Worm (Caenorhabditis elegans) whole organism, midembryonic: ENCODE results near the gene T19D2.3.

ENCODE experiments used
- T22C8.4 ChIP-seq: fragments of 200-800 bp; sonication (Bioruptor generic); IDR thresholded peaks from 2 replicates; pipeline ENCODE4 v1.3.6; 2022; ENCODE audit warnings: missing genetic modification characterization, missing compliant biosample characterization
- cog-1 ChIP-seq: sonication (generic microtip); optimal IDR thresholded peaks from 2 replicates; lab custom pipeline; 2016; ENCODE audit warnings: missing genetic modification characterization, missing compliant biosample characterization
- flt-1 ChIP-seq: fragments of 200-800 bp; sonication (Bioruptor generic); IDR thresholded peaks from 2 replicates; pipeline ENCODE4 v1.3.6; 2022; ENCODE audit warnings: missing genetic modification characterization, missing compliant biosample characterization
- klf-2 ChIP-seq: fragments of 200-800 bp; sonication (Bioruptor generic); conservative IDR thresholded peaks from 2 replicates; pipeline ENCODE4 v1.3.6; 2022; ENCODE audit warnings: missing genetic modification reagents, missing genetic modification characterization, missing compliant biosample characterization
- med-1 ChIP-seq: sonication (generic microtip); optimal IDR thresholded peaks from 2 replicates; lab custom pipeline; 2017; ENCODE audit warnings: missing genetic modification characterization, mild to moderate bottlenecking, missing compliant biosample characterization, antibody characterized with exemption, missing genetic modification reagents; ENCODE audit not compliant: insufficient read depth
- ref-1 ChIP-seq: fragments of 200-800 bp; sonication (Bioruptor generic); conservative IDR thresholded peaks from 2 replicates; pipeline ENCODE4 v1.3.6; 2022; ENCODE audit warnings: missing genetic modification reagents, missing genetic modification characterization, missing compliant biosample characterization
- tab-1 ChIP-seq: fragments of 200-800 bp; sonication (Bioruptor generic); IDR thresholded peaks from 2 replicates; pipeline ENCODE4 v1.3.6; 2022; ENCODE audit warnings: missing genetic modification characterization, missing compliant biosample characterization
- ztf-23 ChIP-seq: fragments of 200-800 bp; sonication (Bioruptor generic); IDR thresholded peaks from 2 replicates; pipeline ENCODE4 v1.3.6; 2022; ENCODE audit warnings: missing genetic modification reagents, missing genetic modification characterization, missing compliant biosample characterization
- ztf-29 ChIP-seq: fragments of 200-800 bp; sonication (Bioruptor generic); IDR thresholded peaks from 2 replicates; pipeline ENCODE4 v1.3.6; 2022; ENCODE audit warnings: missing genetic modification reagents, missing genetic modification characterization, missing compliant biosample characterization

The T19D2.3 gene

ce11 chrX:3977271-3977670 lies 38.2 kb downstream of the T19D2.3 start:
- no peak for TF ChIP-seq cog-1 (tag; lab: Kevin White, UChicago)
- TF ChIP-seq med-1 (GFP tag; lab: Kevin White, UChicago), result no peak
- no peak for TF ChIP-seq ztf-29 (GFP tag; lab: Robert Waterston, UW)
- TF ChIP-seq klf-2 (GFP tag; lab: Robert Waterston, UW), result no peak
- TF ChIP-seq ref-1 (GFP tag; lab: Robert Waterston, UW), result no peak

ce11 chrX:3979146-3979545 lies 40.1 kb downstream of the T19D2.3 start:
- TF ChIP-seq ztf-23 (no peak), med-1 (GFP tag; lab: Kevin White, UChicago) (no peak), cog-1 (tag; lab: Kevin White, UChicago) (no peak)

ce11 chrX:3982370-3982769 lies 43.3 kb downstream of the T19D2.3 start:
- TF ChIP-seq ztf-23 (no peak), tab-1 (GFP tag; lab: Robert Waterston, UW) (no peak), ref-1 (GFP tag; lab: Robert Waterston, UW) (no peak), ztf-29 (GFP tag; lab: Robert Waterston, UW) (no peak), cog-1 (tag; lab: Kevin White, UChicago) (no peak), med-1 (GFP tag; lab: Kevin White, UChicago) (no peak), flt-1 (GFP tag; lab: Robert Waterston, UW) (no peak), klf-2 (GFP tag; lab: Robert Waterston, UW) (no peak), T22C8.4 (GFP tag; lab: Robert Waterston, UW) (no peak)

- TF ChIP-seq T22C8.4 (GFP tag; lab: Robert Waterston, UW) (no peak), ztf-29 (GFP tag; lab: Robert Waterston, UW) (no peak), ref-1 (GFP tag; lab: Robert Waterston, UW) (no peak), tab-1 (GFP tag; lab: Robert Waterston, UW) (no peak), flt-1 (GFP tag; lab: Robert Waterston, UW) (no peak), ztf-23 (no peak), med-1 (GFP tag; lab: Kevin White, UChicago) (no peak), klf-2 (GFP tag; lab: Robert Waterston, UW) (no peak), cog-1 (tag; lab: Kevin White, UChicago) (no peak)
Observed at ce11 chrX:3988575-3988974, 49.5 kb downstream of the T19D2.3 start.
